Worm (Caenorhabditis elegans) whole organism, late embryonic: ENCODE data around the gene nimk-1.

ENCODE experiments used
- F13H6.1 ChIP-seq: sonication (generic microtip); optimal IDR thresholded peaks from 2 replicates; lab custom pipeline; 2016; ENCODE audit warnings: missing genetic modification characterization, missing compliant biosample characterization
- Y22D7AL.16 ChIP-seq: sonication (generic microtip); optimal IDR thresholded peaks from 2 replicates; lab custom pipeline; 2016; ENCODE audit warnings: missing genetic modification characterization, missing compliant biosample characterization
- ama-1 ChIP-seq: fragments of 150-350 bp; optimal IDR thresholded peaks from 2 replicates; lab custom pipeline; 2014
- ceh-18 ChIP-seq: sonication (generic microtip); optimal IDR thresholded peaks from 2 replicates; lab custom pipeline; 2016; ENCODE audit warnings: missing genetic modification characterization, missing compliant biosample characterization
- ceh-19 ChIP-seq: fragments of 200-800 bp; sonication (Bioruptor generic); optimal IDR thresholded peaks from 2 replicates; lab custom pipeline; 2018; ENCODE audit warnings: mild to moderate bottlenecking, missing genetic modification characterization, missing compliant biosample characterization
- ceh-30 ChIP-seq: fragments of 150-350 bp; optimal IDR thresholded peaks from 2 replicates; lab custom pipeline; 2014; ENCODE audit warnings: missing biosample characterization, missing genetic modification characterization
- ceh-31 ChIP-seq: sonication (generic microtip); optimal IDR thresholded peaks from 2 replicates; lab custom pipeline; 2016; ENCODE audit warnings: missing genetic modification characterization, missing compliant biosample characterization
- dmd-4 ChIP-seq: sonication (generic microtip); optimal IDR thresholded peaks from 2 replicates; lab custom pipeline; 2016; ENCODE audit warnings: borderline replicate concordance, missing genetic modification characterization, missing compliant biosample characterization
- gmeb-2 ChIP-seq: sonication (generic microtip); optimal IDR thresholded peaks from 2 replicates; lab custom pipeline; 2016; ENCODE audit warnings: missing genetic modification characterization, inconsistent platforms, missing compliant biosample characterization
- hlh-13 ChIP-seq: fragments of 200-800 bp; sonication (Bioruptor generic); optimal IDR thresholded peaks from 2 replicates; lab custom pipeline; 2018; ENCODE audit warnings: mild to moderate bottlenecking, missing genetic modification characterization, missing compliant biosample characterization
- hlh-8 ChIP-seq: sonication (generic microtip); optimal IDR thresholded peaks from 2 replicates; lab custom pipeline; 2016; ENCODE audit warnings: missing genotype, missing genetic modification characterization, missing compliant biosample characterization
- mec-3 ChIP-seq: sonication (generic microtip); optimal IDR thresholded peaks from 2 replicates; lab custom pipeline; 2016; ENCODE audit warnings: borderline replicate concordance, missing genetic modification characterization, missing compliant biosample characterization
- ref-2 ChIP-seq: sonication (generic microtip); optimal IDR thresholded peaks from 2 replicates; lab custom pipeline; 2016; ENCODE audit warnings: missing genetic modification characterization, missing compliant biosample characterization
- rnt-1 ChIP-seq: sonication (generic microtip); optimal IDR thresholded peaks from 2 replicates; lab custom pipeline; 2016; ENCODE audit warnings: missing genetic modification characterization, missing compliant biosample characterization
- sdc-2 ChIP-seq: sonication (generic microtip); optimal IDR thresholded peaks from 2 replicates; lab custom pipeline; 2016; ENCODE audit warnings: missing genotype, missing genetic modification characterization, missing compliant biosample characterization
- syd-9 ChIP-seq: sonication (generic microtip); optimal IDR thresholded peaks from 2 replicates; lab custom pipeline; 2016; ENCODE audit warnings: mild to moderate bottlenecking, missing genetic modification characterization, moderate library complexity, missing compliant biosample characterization
- unc-86 ChIP-seq: sonication (generic microtip); optimal IDR thresholded peaks from 2 replicates; lab custom pipeline; 2016; ENCODE audit warnings: missing genetic modification characterization, missing compliant biosample characterization
- zip-5 ChIP-seq: sonication (generic microtip); optimal IDR thresholded peaks from 2 replicates; lab custom pipeline; 2016; ENCODE audit warnings: missing genetic modification characterization, missing compliant biosample characterization

Gene nimk-1

ce11 chrII:12580952-12581351 is 45.4 kb downstream of the nimk-1 start, which contains the start of gene clec-4:
Gene clec-4, minus strand, starts transcription at chrII:12581113.
- TF ChIP-seq dmd-4 (tag; lab: Kevin White, UChicago): no peak
- no peak for TF ChIP-seq unc-86 (tag; lab: Kevin White, UChicago)
- TF ChIP-seq syd-9 (tag; lab: Kevin White, UChicago): no peak
- TF ChIP-seq Y22D7AL.16 (tag; lab: Kevin White, UChicago): no peak
- no peak for TF ChIP-seq rnt-1 (tag; lab: Kevin White, UChicago)
- TF ChIP-seq F13H6.1 (tag; lab: Kevin White, UChicago): no peak
- no peak for TF ChIP-seq ceh-18 (tag; lab: Kevin White, UChicago)
- TF ChIP-seq sdc-2 (tag; lab: Kevin White, UChicago): no peak
- no peak for TF ChIP-seq ref-2 (tag; lab: Kevin White, UChicago)
- no peak for TF ChIP-seq ceh-31 (tag; lab: Kevin White, UChicago)
- no peak for TF ChIP-seq ama-1 (lab: Kevin White, UChicago)
- TF ChIP-seq gmeb-2 (tag; lab: Kevin White, UChicago): no peak
- no peak for TF ChIP-seq ceh-30 (tag; lab: Kevin White, UChicago)
- TF ChIP-seq mec-3 (tag; lab: Kevin White, UChicago): no peak
- TF ChIP-seq hlh-13 (GFP tag; lab: Kevin White, UChicago): no peak
- TF ChIP-seq ceh-19 (GFP tag; lab: Kevin White, UChicago): no peak
- no peak for TF ChIP-seq hlh-8 (tag; lab: Kevin White, UChicago)
- no peak for TF ChIP-seq zip-5 (tag; lab: Kevin White, UChicago)
